Fruit fly (Drosophila melanogaster) whole organism, embryonic: Measurements from ENCODE around the gene Kyat.
A peak's percentile ranks its signal among the peaks of the same experiment; 100 is the strongest.

Source experiments
- ATbp ChIP-seq: fragments of 200-800 bp; sonication (Bioruptor generic); optimal IDR thresholded peaks from 2 replicates; lab custom pipeline; 2017; ENCODE audit warnings: missing biosample characterization, mild to moderate bottlenecking, missing genetic modification characterization, missing genetic modification reagents
- Aef1 ChIP-seq: fragments of 200-800 bp; sonication (Bioruptor generic); IDR thresholded peaks from 3 replicates; pipeline ENCODE4 v1.3.6; 2022; ENCODE audit warnings: missing biosample characterization, missing genetic modification characterization
- CG10979 ChIP-seq: fragments of 200-800 bp; sonication (Bioruptor generic); optimal IDR thresholded peaks from 2 replicates; lab custom pipeline; 2018; ENCODE audit warnings: missing biosample characterization, mild to moderate bottlenecking, missing genetic modification characterization, moderate library complexity
- CG1233 ChIP-seq: fragments of 200-800 bp; sonication (Bioruptor generic); optimal IDR thresholded peaks from 4 replicates; lab custom pipeline; 2018; ENCODE audit warnings: missing biosample characterization, mild to moderate bottlenecking, missing genetic modification characterization
- CG13296 ChIP-seq: fragments of 200-800 bp; sonication (Bioruptor generic); optimal IDR thresholded peaks from 3 replicates; lab custom pipeline; 2018; ENCODE audit warnings: missing biosample characterization, mild to moderate bottlenecking, missing genetic modification characterization
- CG14441 ChIP-seq: fragments of 200-800 bp; sonication (Bioruptor generic); IDR thresholded peaks from 2 replicates; pipeline ENCODE4 v1.3.6; 2022; ENCODE audit warnings: missing biosample characterization, missing genetic modification characterization
- CG14860 ChIP-seq: fragments of 200-800 bp; sonication (Bioruptor generic); IDR thresholded peaks from 3 replicates; pipeline ENCODE4 v1.3.6; 2022; ENCODE audit warnings: missing biosample characterization, missing genetic modification characterization; ENCODE audit not compliant: partially characterized antibody
- CG1529 ChIP-seq: fragments of 200-800 bp; sonication (Bioruptor generic); optimal IDR thresholded peaks from 3 replicates; lab custom pipeline; 2018; ENCODE audit warnings: missing biosample characterization, missing genetic modification characterization
- CG1792 ChIP-seq: fragments of 200-800 bp; sonication (Bioruptor generic); optimal IDR thresholded peaks from 2 replicates; lab custom pipeline; 2016; ENCODE audit warnings: missing biosample characterization, missing genetic modification characterization
- CG18599 ChIP-seq: fragments of 200-800 bp; sonication (Bioruptor generic); optimal IDR thresholded peaks from 3 replicates; lab custom pipeline; 2017; ENCODE audit warnings: missing biosample characterization, missing genetic modification characterization, mild to moderate bottlenecking, moderate library complexity, missing genetic modification reagents
- CG18619 ChIP-seq: fragments of 200-800 bp; sonication (Bioruptor generic); optimal IDR thresholded peaks from 3 replicates; lab custom pipeline; 2017; ENCODE audit warnings: missing biosample characterization, mild to moderate bottlenecking, missing genetic modification characterization
- CG3065 ChIP-seq: fragments of 200-800 bp; sonication (Bioruptor generic); optimal IDR thresholded peaks from 2 replicates; lab custom pipeline; 2016; ENCODE audit warnings: missing biosample characterization, missing genetic modification characterization
- CG32532 ChIP-seq: fragments of 200-800 bp; sonication (Bioruptor generic); IDR thresholded peaks from 2 replicates; pipeline ENCODE4 v1.3.6; 2022; ENCODE audit warnings: missing biosample characterization, missing genetic modification characterization
- CG3847 ChIP-seq: fragments of 200-800 bp; sonication (Bioruptor generic); IDR thresholded peaks from 2 replicates; pipeline ENCODE4 v1.3.6; 2022; ENCODE audit warnings: missing biosample characterization, missing genetic modification characterization
- CG42726 ChIP-seq: fragments of 200-800 bp; sonication (Bioruptor generic); IDR thresholded peaks from 2 replicates; pipeline ENCODE4 v1.3.6; 2022; ENCODE audit warnings: missing biosample characterization, missing genetic modification characterization; ENCODE audit not compliant: partially characterized antibody
- CG5245 ChIP-seq: fragments of 200-800 bp; sonication (Bioruptor generic); optimal IDR thresholded peaks from 3 replicates; lab custom pipeline; 2016; ENCODE audit warnings: missing biosample characterization, missing genetic modification characterization
- CG7556 ChIP-seq: fragments of 200-800 bp; sonication (Bioruptor generic); optimal IDR thresholded peaks from 2 replicates; lab custom pipeline; 2017; ENCODE audit warnings: missing biosample characterization, mild to moderate bottlenecking, missing genetic modification characterization
- CG8281 ChIP-seq: fragments of 200-800 bp; sonication (Bioruptor generic); optimal IDR thresholded peaks from 2 replicates; lab custom pipeline; 2018; ENCODE audit warnings: missing biosample characterization, mild to moderate bottlenecking, missing genetic modification characterization, moderate library complexity
- CG9817 ChIP-seq: fragments of 200-800 bp; sonication (Bioruptor generic); optimal IDR thresholded peaks from 2 replicates; lab custom pipeline; 2018; ENCODE audit warnings: missing biosample characterization, mild to moderate bottlenecking, missing genetic modification characterization, moderate library complexity
- Dek ChIP-seq: fragments of 200-800 bp; sonication (Bioruptor generic); optimal IDR thresholded peaks from 3 replicates; lab custom pipeline; 2019; ENCODE audit warnings: missing biosample characterization, mild to moderate bottlenecking, missing genetic modification characterization, moderate library complexity
- E2f2 ChIP-seq: fragments of 200-800 bp; sonication (Bioruptor generic); IDR thresholded peaks from 2 replicates; pipeline ENCODE4 v1.3.6; 2022; ENCODE audit warnings: missing biosample characterization, missing genetic modification characterization
- Ets65A ChIP-seq: fragments of 200-800 bp; sonication (Bioruptor generic); peaks from one replicate; lab custom pipeline; 2016; ENCODE audit warnings: missing biosample characterization, missing genetic modification characterization
- Fer3 ChIP-seq: fragments of 200-800 bp; sonication (Bioruptor generic); optimal IDR thresholded peaks from 2 replicates; lab custom pipeline; 2018; ENCODE audit warnings: missing biosample characterization, mild to moderate bottlenecking, missing genetic modification characterization, moderate library complexity
- H2.0 ChIP-seq: fragments of 200-800 bp; sonication (Bioruptor generic); IDR thresholded peaks from 2 replicates; pipeline ENCODE4 v1.3.6; 2022; ENCODE audit warnings: missing biosample characterization, missing genetic modification characterization
- HLH4C ChIP-seq: fragments of 200-800 bp; sonication (Bioruptor generic); IDR thresholded peaks from 3 replicates; pipeline ENCODE4 v1.3.6; 2022; ENCODE audit warnings: missing biosample characterization, missing genetic modification characterization; ENCODE audit not compliant: partially characterized antibody
- Hmr ChIP-seq: fragments of 200-800 bp; sonication (Bioruptor generic); optimal IDR thresholded peaks from 3 replicates; lab custom pipeline; 2017; ENCODE audit warnings: mild to moderate bottlenecking, missing biosample characterization, missing genetic modification reagents, missing genetic modification characterization
- Meics ChIP-seq: fragments of 200-800 bp; sonication (Bioruptor generic); optimal IDR thresholded peaks from 2 replicates; lab custom pipeline; 2017; ENCODE audit warnings: missing biosample characterization, mild to moderate bottlenecking, missing genetic modification characterization
- Oli ChIP-seq: fragments of 200-800 bp; sonication (Bioruptor generic); optimal IDR thresholded peaks from 2 replicates; lab custom pipeline; 2018; ENCODE audit warnings: missing biosample characterization, mild to moderate bottlenecking, missing genetic modification characterization, moderate library complexity
- Pdp1 ChIP-seq, 2 experiments: fragments of 200-800 bp; sonication (Bioruptor generic); optimal IDR thresholded peaks; 3 replicates each; lab custom pipeline; 2016; ENCODE audit warnings: missing biosample characterization in 2 of 2, missing genetic modification characterization in 2 of 2, mild to moderate bottlenecking in 1 of 2, moderate library complexity in 1 of 2
- Rfx ChIP-seq: fragments of 200-800 bp; sonication (Bioruptor generic); IDR thresholded peaks from 2 replicates; pipeline ENCODE4 v1.3.6; 2022; ENCODE audit warnings: missing biosample characterization, missing genetic modification characterization
- TFAM ChIP-seq: fragments of 200-800 bp; sonication (Bioruptor generic); optimal IDR thresholded peaks from 2 replicates; lab custom pipeline; 2017; ENCODE audit warnings: missing biosample characterization, missing genetic modification characterization, inconsistent platforms
- ac ChIP-seq: fragments of 200-800 bp; sonication (Bioruptor generic); optimal IDR thresholded peaks from 3 replicates; lab custom pipeline; 2017; ENCODE audit warnings: missing biosample characterization, mild to moderate bottlenecking, missing genetic modification characterization
- bsh ChIP-seq, 2 experiments: fragments of 200-800 bp; sonication (Bioruptor generic); optimal IDR thresholded peaks; 2 replicates each; lab custom pipeline; 2017 to 2018; ENCODE audit warnings: mild to moderate bottlenecking in 2 of 2, missing biosample characterization in 2 of 2, missing genetic modification characterization in 2 of 2, moderate library complexity in 1 of 2
- cato ChIP-seq: fragments of 200-800 bp; sonication (Bioruptor generic); optimal IDR thresholded peaks from 2 replicates; lab custom pipeline; 2016; ENCODE audit warnings: missing biosample characterization, missing genetic modification characterization, borderline replicate concordance
- chif ChIP-seq, 2 experiments: fragments of 200-800 bp; sonication (Bioruptor generic); optimal IDR thresholded peaks; 3 replicates each; lab custom pipeline; 2016; ENCODE audit warnings: missing biosample characterization in 2 of 2, missing genetic modification characterization in 2 of 2
- dimm ChIP-seq: fragments of 200-800 bp; sonication (Bioruptor generic); IDR thresholded peaks from 2 replicates; pipeline ENCODE4 v1.3.6; 2022; ENCODE audit warnings: missing biosample characterization, missing genetic modification characterization
- dysf ChIP-seq: fragments of 200-800 bp; sonication (Bioruptor generic); IDR thresholded peaks from 3 replicates; pipeline ENCODE4 v1.3.6; 2022; ENCODE audit warnings: missing biosample characterization, missing genetic modification characterization
- fd96Cb ChIP-seq: fragments of 200-800 bp; sonication (Bioruptor generic); optimal IDR thresholded peaks from 2 replicates; lab custom pipeline; 2018; ENCODE audit warnings: missing biosample characterization, mild to moderate bottlenecking, missing genetic modification characterization, moderate library complexity
- gem ChIP-seq: fragments of 200-800 bp; sonication (Bioruptor generic); optimal IDR thresholded peaks from 2 replicates; lab custom pipeline; 2019; ENCODE audit warnings: missing biosample characterization, mild to moderate bottlenecking, missing genetic modification characterization, moderate library complexity
- gfzf ChIP-seq: fragments of 200-800 bp; sonication (Bioruptor generic); optimal IDR thresholded peaks from 2 replicates; lab custom pipeline; 2016; ENCODE audit warnings: missing biosample characterization, mild to moderate bottlenecking, missing genetic modification characterization, moderate library complexity
- gro ChIP-seq: fragments of 200-800 bp; sonication (Bioruptor generic); optimal IDR thresholded peaks from 2 replicates; lab custom pipeline; 2016; ENCODE audit warnings: missing biosample characterization, missing genetic modification characterization
- jing ChIP-seq: fragments of 200-800 bp; sonication (Bioruptor generic); optimal IDR thresholded peaks from 2 replicates; lab custom pipeline; 2018; ENCODE audit warnings: missing biosample characterization, mild to moderate bottlenecking, missing genetic modification characterization
- jumu ChIP-seq: fragments of 200-800 bp; sonication (Bioruptor generic); optimal IDR thresholded peaks from 3 replicates; lab custom pipeline; 2016; ENCODE audit warnings: missing biosample characterization, missing genetic modification characterization
- lab ChIP-seq: fragments of 200-800 bp; sonication (Bioruptor generic); optimal IDR thresholded peaks from 3 replicates; lab custom pipeline; 2017; ENCODE audit warnings: missing biosample characterization, missing genetic modification characterization, mild to moderate bottlenecking, moderate library complexity, missing genetic modification reagents
- prd ChIP-seq, 3 experiments: fragments of >200 bp in 2 of 3; fragments of 200-800 bp in 1 of 3; sonication (Bioruptor generic) in 1 of 3; optimal IDR thresholded peaks in 2 of 3; IDR thresholded peaks in 1 of 3; 2 replicates in 2 of 3; 3 replicates in 1 of 3; pipeline versions ENCODE4 v1.3.6 to Lab custom; 2017 to 2022; ENCODE audit warnings: missing biosample characterization in 1 of 3, missing genetic modification characterization in 1 of 3
- sens ChIP-seq: fragments of 200-800 bp; sonication (Bioruptor generic); peaks from one replicate; lab custom pipeline; 2016; ENCODE audit warnings: missing biosample characterization, missing genetic modification characterization
- slbo ChIP-seq: fragments of 200-800 bp; sonication (Bioruptor generic); IDR thresholded peaks from 2 replicates; pipeline ENCODE4 v1.3.6; 2022; ENCODE audit warnings: missing biosample characterization, missing genetic modification characterization
- tgo ChIP-seq: fragments of 200-800 bp; sonication (Bioruptor generic); IDR thresholded peaks from 3 replicates; pipeline ENCODE4 v1.3.6; 2022; ENCODE audit warnings: missing biosample characterization, missing genetic modification characterization
- tll ChIP-seq, 2 experiments: fragments of 200-800 bp in 1 of 2; fragments of >200 bp in 1 of 2; sonication (Bioruptor generic) in 1 of 2; optimal IDR thresholded peaks; 2 replicates each; lab custom pipeline; 2017 to 2019; ENCODE audit warnings: missing biosample characterization in 2 of 2, missing genetic modification characterization in 2 of 2, mild to moderate bottlenecking in 1 of 2, moderate library complexity in 1 of 2

Kyat gene

dm6 chr3R:11855156-11855555 lies 32.9 kb upstream of the Kyat start (continued):
- TF ChIP-seq cato (GFP tag; lab: Kevin White, UChicago) (no peak), ac (GFP tag; lab: Kevin White, UChicago) (no peak), CG14860 (GFP tag; lab: Robert Waterston, UW) (no peak), CG5245 (GFP tag; lab: Kevin White, UChicago) (no peak), CG1792 (GFP tag; lab: Kevin White, UChicago) (no peak), tll (GFP tag; optimal IDR thresholded peaks at IDR 0.05; lab: Kevin White, UChicago) (no peak), CG8281 (no peak), CG42726 (GFP tag; lab: Robert Waterston, UW) (no peak), gfzf (GFP tag; lab: Kevin White, UChicago) (no peak), Meics (peak; percentile 43), CG10979 (tag; lab: Kevin White, UChicago) (peak; percentile 24), dysf (GFP tag; lab: Robert Waterston, UW) (0 out of 3 replicates have a peak, but pooled peaks have one; percentile 47), CG14441 (GFP tag; lab: Robert Waterston, UW) (no peak), H2.0 (GFP tag; lab: Robert Waterston, UW) (peak; percentile 37; the same call in 1 of the 2 replicates), Rfx (GFP tag; lab: Robert Waterston, UW) (peak; percentile 42; the same call in 1 of the 2 replicates), dimm (GFP tag; lab: Robert Waterston, UW) (peak; percentile 20; the same call in 1 of the 2 replicates), jing (GFP tag; lab: Kevin White, UChicago) (no peak), CG13296 (GFP tag; lab: Kevin White, UChicago) (peak; percentile 6), CG18619 (no peak), CG1529 (GFP tag; lab: Kevin White, UChicago) (no peak), CG3847 (GFP tag; lab: Robert Waterston, UW) (0 out of 2 replicates have a peak, but pooled peaks have one; percentile 19), jumu (GFP tag; lab: Kevin White, UChicago) (no peak), Aef1 (GFP tag; lab: Robert Waterston, UW) (peak; percentile 44; the same call in 2 of the 3 replicates), prd (optimal IDR thresholded peaks at IDR 0.05; lab: Kevin White, UChicago) (no peak), prd (GFP tag; IDR thresholded peaks at IDR 0.05; lab: Robert Waterston, UW) (peak; percentile 55), bsh (GFP tag; optimal IDR thresholded peaks at IDR 0.05; lab: Kevin White, UChicago) (peak in 1 of 2 experiments; percentile 42), CG3065 (GFP tag; lab: Kevin White, UChicago) (no peak), Oli (tag; lab: Kevin White, UChicago) (peak; percentile 35), slbo (GFP tag; lab: Robert Waterston, UW) (peak; percentile 40; the same call in 1 of the 2 replicates), Pdp1 (GFP tag; optimal IDR thresholded peaks at IDR 0.05; lab: Kevin White, UChicago) (peak in 1 of 2 experiments; percentile 50), E2f2 (GFP tag; lab: Robert Waterston, UW) (peak; percentile 15; the same call in 1 of the 2 replicates), CG1233 (GFP tag; lab: Kevin White, UChicago) (no peak), gem (tag; lab: Kevin White, UChicago) (peak; percentile 69), Fer3 (peak; percentile 33), gro (no peak), CG32532 (peak; percentile 43; the same call in 1 of the 2 replicates), TFAM (GFP tag; lab: Kevin White, UChicago) (no peak), Ets65A (GFP tag; lab: Kevin White, UChicago) (no peak), chif (GFP tag; optimal IDR thresholded peaks at IDR 0.05; lab: Kevin White, UChicago) (no peak), tgo (peak; percentile 40; the same call in 2 of the 3 replicates), fd96Cb (peak; percentile 17), lab (GFP tag; lab: Kevin White, UChicago) (peak; percentile 43), sens (GFP tag; lab: Kevin White, UChicago) (peak; percentile 42), HLH4C (GFP tag; lab: Robert Waterston, UW) (no peak), Dek (peak; percentile 14), CG18599 (GFP tag; lab: Kevin White, UChicago) (peak; percentile 47), Hmr (peak; percentile 14), CG7556 (GFP tag; lab: Kevin White, UChicago) (peak; percentile 36), CG9817 (tag; lab: Kevin White, UChicago) (no peak), ATbp (GFP tag; lab: Kevin White, UChicago) (peak; percentile 20)
